Fruit fly (Drosophila melanogaster) whole organism, embryonic: ENCODE results near the gene Efr.

Source experiments
- Atf3 ChIP-seq: fragments of 200-800 bp; sonication (Bioruptor generic); optimal IDR thresholded peaks from 3 replicates; lab custom pipeline; 2016; ENCODE audit warnings: missing biosample characterization, missing genetic modification characterization
- CG17359 ChIP-seq: fragments of 200-800 bp; sonication (Bioruptor generic); optimal IDR thresholded peaks from 3 replicates; lab custom pipeline; 2018; ENCODE audit warnings: missing biosample characterization, mild to moderate bottlenecking, missing genetic modification characterization, moderate library complexity
- CG6175 ChIP-seq: fragments of 200-800 bp; sonication (Bioruptor generic); IDR thresholded peaks from 3 replicates; pipeline ENCODE4 v1.3.6; 2022; ENCODE audit warnings: missing biosample characterization, missing genetic modification characterization
- CG8944 ChIP-seq: fragments of 200-800 bp; sonication (Bioruptor generic); optimal IDR thresholded peaks from 3 replicates; lab custom pipeline; 2016; ENCODE audit warnings: missing biosample characterization, missing genetic modification characterization
- Stat92E ChIP-seq, 3 experiments: fragments of >200 bp in 2 of 3; fragments of 200-800 bp in 1 of 3; sonication (Bioruptor generic) in 1 of 3; optimal IDR thresholded peaks; 2 replicates each; lab custom pipeline; 2017 to 2019; ENCODE audit warnings: missing biosample characterization in 3 of 3, missing genetic modification characterization in 3 of 3, mild to moderate bottlenecking in 1 of 3, moderate library complexity in 1 of 3
- knrl ChIP-seq: fragments of 200-800 bp; sonication (Bioruptor generic); IDR thresholded peaks from 3 replicates; pipeline ENCODE4 v1.3.6; 2022; ENCODE audit warnings: missing biosample characterization, missing genetic modification characterization; ENCODE audit not compliant: partially characterized antibody

- TF ChIP-seq Atf3 (GFP tag; lab: Kevin White, UChicago): no peak
- no peak for TF ChIP-seq Stat92E (GFP tag; optimal IDR thresholded peaks at IDR 0.05; lab: Kevin White, UChicago)
- TF ChIP-seq CG17359: no peak
- TF ChIP-seq CG6175: no peak
- TF ChIP-seq knrl: no peak
- no peak for TF ChIP-seq CG8944 (GFP tag; lab: Kevin White, UChicago)
Observed at dm6 chrX:6253701-6254100, 33.9 kb downstream of the Efr start.
